Fruit fly (Drosophila melanogaster) whole organism: ENCODE measurements around the gene CG10581.

ENCODE experiments used
- CG8478 ChIP-seq: fragments of >200 bp; optimal IDR thresholded peaks from 2 replicates; lab custom pipeline; 2018; ENCODE audit warnings: inconsistent platforms
- Dll ChIP-seq: fragments of >200 bp; optimal IDR thresholded peaks from 2 replicates; lab custom pipeline; 2017
- EcR ChIP-seq, 2 experiments: fragments of >200 bp; optimal IDR thresholded peaks; 2 replicates each; lab custom pipeline; 2017; ENCODE audit warnings: missing biosample characterization in 2 of 2, missing genetic modification characterization in 2 of 2, missing genetic modification reagents in 2 of 2
- pan ChIP-seq: fragments of >200 bp; optimal IDR thresholded peaks from 2 replicates; lab custom pipeline; 2017
- psq ChIP-seq: fragments of >200 bp; optimal IDR thresholded peaks from 2 replicates; lab custom pipeline; 2017
- usp ChIP-seq: fragments of >200 bp; optimal IDR thresholded peaks from 2 replicates; lab custom pipeline; 2017; ENCODE audit warnings: missing biosample characterization, missing genetic modification characterization, mixed read lengths

CG10581 gene

dm6 chr3L:20987895-20988294 is 46.1 kb downstream of the CG10581 start:
- TF ChIP-seq EcR (GFP tag; optimal IDR thresholded peaks at IDR 0.05; lab: Kevin White, UChicago) = no peak
- TF ChIP-seq psq (lab: Kevin White, UChicago) = no peak
- TF ChIP-seq CG8478 = no peak
- TF ChIP-seq pan (lab: Kevin White, UChicago) = no peak
- no peak for TF ChIP-seq Dll (lab: Kevin White, UChicago)
- no peak for TF ChIP-seq usp (GFP tag; lab: Kevin White, UChicago)

- no peak for TF ChIP-seq EcR (GFP tag; optimal IDR thresholded peaks at IDR 0.05; lab: Kevin White, UChicago)
- no peak for TF ChIP-seq pan (lab: Kevin White, UChicago)
- no peak for TF ChIP-seq CG8478
These were observed 47.1 kb downstream of the CG10581 start for dm6 chr3L:20986929-20987363.

- TF ChIP-seq EcR (GFP tag; optimal IDR thresholded peaks at IDR 0.05; lab: Kevin White, UChicago) (no peak), pan (lab: Kevin White, UChicago) (no peak), Dll (lab: Kevin White, UChicago) (peak; percentile 53), CG8478 (no peak), psq (lab: Kevin White, UChicago) (no peak), usp (GFP tag; lab: Kevin White, UChicago) (no peak)
These were observed 49.4 kb downstream of the CG10581 start for dm6 chr3L:20984414-20985208.
